Fruit fly (Drosophila melanogaster): ENCODE results near the gene alpha-Man-IIa.

alpha-Man-IIa gene

dm6 chr3R:9430344-9431253 is 18.3 kb downstream of the alpha-Man-IIa start (continued):
- TF ChIP-seq CG31627 (GFP tag; optimal IDR thresholded peaks at IDR 0.05) (no peak), CG15336 (GFP tag; IDR thresholded peaks at IDR 0.05) (peak; percentile 56), achi (GFP tag; optimal IDR thresholded peaks at IDR 0.05) (peak; percentile 33), CG6808 (GFP tag; optimal IDR thresholded peaks at IDR 0.05) (no peak), topi (GFP tag; optimal IDR thresholded peaks at IDR 0.05) (no peak), dac (GFP tag; optimal IDR thresholded peaks at IDR 0.05) (no peak), fd85E (GFP tag; optimal IDR thresholded peaks at IDR 0.05) (no peak), CG32006 (GFP tag; optimal IDR thresholded peaks at IDR 0.05) (peak; percentile 53), pdm3 (GFP tag; optimal IDR thresholded peaks at IDR 0.05) (peak; percentile 2), acj6 (GFP tag; optimal IDR thresholded peaks at IDR 0.05) (no peak), CG10669 (GFP tag; optimal IDR thresholded peaks at IDR 0.05) (no peak), Eip78C (GFP tag) (peak; percentile 37), Hr4 (GFP tag; optimal IDR thresholded peaks at IDR 0.05) (peak; percentile 50), Hr38 (GFP tag; optimal IDR thresholded peaks at IDR 0.05) (no peak), CG10631 (GFP tag; optimal IDR thresholded peaks at IDR 0.05) (peak; percentile 7), fd59A (GFP tag; optimal IDR thresholded peaks at IDR 0.05) (no peak), CG11762 (GFP tag; optimal IDR thresholded peaks at IDR 0.05; ENCODE audit: insufficient read depth) (no peak)

dm6 chr3R:9433270-9433669 is 20.9 kb downstream of the alpha-Man-IIa start:
- TF ChIP-seq fd85E (GFP tag; optimal IDR thresholded peaks at IDR 0.05) (no peak), Eip78C (GFP tag) (peak; percentile 27), Ets21C (GFP tag; optimal IDR thresholded peaks at IDR 0.05) (no peak), CG11294 (GFP tag; IDR thresholded peaks at IDR 0.05) (no peak), CG32006 (GFP tag; optimal IDR thresholded peaks at IDR 0.05) (no peak), Smox (GFP tag; optimal IDR thresholded peaks at IDR 0.05) (no peak)

DNA sequence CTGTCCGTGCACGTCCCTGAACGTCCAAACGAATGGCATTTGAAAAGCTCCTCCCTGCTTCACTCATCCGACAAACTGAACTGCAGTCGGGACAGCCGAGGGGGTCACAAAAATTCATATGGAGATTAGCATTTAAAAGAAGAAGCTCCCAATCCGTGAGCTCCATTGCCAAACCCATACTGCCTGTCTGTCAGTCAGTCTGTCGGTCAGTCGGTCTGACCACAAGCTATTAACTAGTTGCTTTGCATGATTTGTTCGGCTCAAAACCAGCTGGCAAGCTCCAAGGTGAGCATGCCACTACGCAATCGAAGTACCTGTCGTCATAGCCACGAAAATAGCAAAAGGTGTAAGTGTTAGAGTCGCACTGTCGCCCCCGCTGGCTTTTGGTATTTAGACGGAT is 21.4 kb downstream of the alpha-Man-IIa start:
- no peak for TF ChIP-seq ss (GFP tag; optimal IDR thresholded peaks at IDR 0.05)
- TF ChIP-seq topi (GFP tag; optimal IDR thresholded peaks at IDR 0.05) = no peak
- TF ChIP-seq CG3919 (GFP tag; optimal IDR thresholded peaks at IDR 0.05) = no peak
- TF ChIP-seq CG6163 (GFP tag; IDR thresholded peaks at IDR 0.05) = no peak
- no peak for TF ChIP-seq Smox (GFP tag; optimal IDR thresholded peaks at IDR 0.05)
- no peak for TF ChIP-seq net (GFP tag; optimal IDR thresholded peaks at IDR 0.05)
- TF ChIP-seq Eip75B (GFP tag; optimal IDR thresholded peaks at IDR 0.05) = no peak
- TF ChIP-seq CG10631 (GFP tag; optimal IDR thresholded peaks at IDR 0.05) = no peak
- TF ChIP-seq CG4318 (GFP tag; optimal IDR thresholded peaks at IDR 0.05) = no peak
- no peak for TF ChIP-seq pdm3 (GFP tag; optimal IDR thresholded peaks at IDR 0.05)
- no peak for TF ChIP-seq CG11762 (GFP tag; optimal IDR thresholded peaks at IDR 0.05; ENCODE audit: insufficient read depth)
- TF ChIP-seq Gug (GFP tag; IDR thresholded peaks at IDR 0.05) = no peak
- TF ChIP-seq CG3032 (tag; optimal IDR thresholded peaks at IDR 0.05) = no peak
- TF ChIP-seq CG6792 (GFP tag; optimal IDR thresholded peaks at IDR 0.05) = no peak
- TF ChIP-seq Ets21C (GFP tag; optimal IDR thresholded peaks at IDR 0.05) = no peak
- TF ChIP-seq Sox102F (GFP tag; optimal IDR thresholded peaks at IDR 0.05) = no peak
- no peak for TF ChIP-seq CG9139 (GFP tag; optimal IDR thresholded peaks at IDR 0.05)
- no peak for TF ChIP-seq salr (GFP tag; optimal IDR thresholded peaks at IDR 0.05)

- TF ChIP-seq Gug (GFP tag; IDR thresholded peaks at IDR 0.05) = peak; percentile 84
- TF ChIP-seq CG6163 (GFP tag; IDR thresholded peaks at IDR 0.05) = 0 out of 3 replicates have a peak, but pooled peaks have one; percentile 30
- TF ChIP-seq cyc (GFP tag; optimal IDR thresholded peaks at IDR 0.05) = peak; percentile 28
- TF ChIP-seq ss (GFP tag; optimal IDR thresholded peaks at IDR 0.05) = no peak
- peak; percentile 74 for TF ChIP-seq net (GFP tag; optimal IDR thresholded peaks at IDR 0.05)
- no peak for TF ChIP-seq Sox102F (GFP tag; optimal IDR thresholded peaks at IDR 0.05)
- TF ChIP-seq pdm3 (GFP tag; optimal IDR thresholded peaks at IDR 0.05) = no peak
- TF ChIP-seq CG6854 (GFP tag; optimal IDR thresholded peaks at IDR 0.05) = no peak
- peak; percentile 67 for TF ChIP-seq CG4318 (GFP tag; optimal IDR thresholded peaks at IDR 0.05)
- TF ChIP-seq CG8632 (GFP tag; optimal IDR thresholded peaks at IDR 0.05) = peak; percentile 46
- TF ChIP-seq Blimp-1 (GFP tag; optimal IDR thresholded peaks at IDR 0.05) = no peak
- TF ChIP-seq topi (GFP tag; optimal IDR thresholded peaks at IDR 0.05) = no peak
- TF ChIP-seq salr (GFP tag; optimal IDR thresholded peaks at IDR 0.05) = peak in 1 of 2 experiments; percentile 78
- TF ChIP-seq CG34406 (GFP tag; optimal IDR thresholded peaks at IDR 0.05) = peak; percentile 17
- peak; percentile 39 for TF ChIP-seq Sox14 (GFP tag; optimal IDR thresholded peaks at IDR 0.05)
- TF ChIP-seq Lpt (GFP tag; optimal IDR thresholded peaks at IDR 0.05) = peak; percentile 22
- TF ChIP-seq Hr39 (GFP tag; optimal IDR thresholded peaks at IDR 0.05) = no peak
- TF ChIP-seq svp (GFP tag) = peak; percentile 60
- TF ChIP-seq Smox (GFP tag; optimal IDR thresholded peaks at IDR 0.05) = no peak
- TF ChIP-seq Ets21C (GFP tag; optimal IDR thresholded peaks at IDR 0.05) = no peak
Measured at dm6 chr3R:9434543-9435407, 22.4 kb downstream of the alpha-Man-IIa start.
